Fruit fly (Drosophila melanogaster) whole organism, embryonic: Measurements from ENCODE around the gene chic.

ENCODE experiments used
- ATbp ChIP-seq: fragments of 200-800 bp; sonication (Bioruptor generic); optimal IDR thresholded peaks from 2 replicates; lab custom pipeline; 2017; ENCODE audit warnings: missing biosample characterization, mild to moderate bottlenecking, missing genetic modification characterization, missing genetic modification reagents
- Antp ChIP-seq: fragments of 200-800 bp; sonication (Bioruptor generic); optimal IDR thresholded peaks from 3 replicates; lab custom pipeline; 2016; ENCODE audit warnings: missing biosample characterization, missing genetic modification characterization
- B-H2 ChIP-seq: fragments of 200-800 bp; sonication (Bioruptor generic); optimal IDR thresholded peaks from 2 replicates; lab custom pipeline; 2018; ENCODE audit warnings: missing biosample characterization, mild to moderate bottlenecking, missing genetic modification characterization
- Bteb2 ChIP-seq: fragments of 200-800 bp; sonication (Bioruptor generic); optimal IDR thresholded peaks from 2 replicates; lab custom pipeline; 2016; ENCODE audit warnings: missing biosample characterization, missing genetic modification characterization
- CG1233 ChIP-seq: fragments of 200-800 bp; sonication (Bioruptor generic); optimal IDR thresholded peaks from 4 replicates; lab custom pipeline; 2018; ENCODE audit warnings: missing biosample characterization, mild to moderate bottlenecking, missing genetic modification characterization
- CG14710 ChIP-seq: fragments of 200-800 bp; sonication (Bioruptor generic); optimal IDR thresholded peaks from 3 replicates; lab custom pipeline; 2019; ENCODE audit warnings: missing biosample characterization, mild to moderate bottlenecking, missing genetic modification characterization, moderate library complexity
- CG15514 ChIP-seq: fragments of 200-800 bp; sonication (Bioruptor generic); optimal IDR thresholded peaks from 3 replicates; lab custom pipeline; 2017; ENCODE audit warnings: missing biosample characterization, missing genetic modification characterization, mild to moderate bottlenecking, moderate library complexity, missing genetic modification reagents
- CG16863 ChIP-seq: fragments of 200-800 bp; sonication (Bioruptor generic); optimal IDR thresholded peaks from 3 replicates; lab custom pipeline; 2016; ENCODE audit warnings: missing biosample characterization, missing genetic modification characterization
- CG17186 ChIP-seq: fragments of 200-800 bp; sonication (Bioruptor generic); optimal IDR thresholded peaks from 3 replicates; lab custom pipeline; 2017; ENCODE audit warnings: missing biosample characterization, missing genetic modification reagents, missing genetic modification characterization
- CG17328 ChIP-seq: fragments of 200-800 bp; sonication (Bioruptor generic); IDR thresholded peaks from 2 replicates; pipeline ENCODE4 v1.3.6; 2022; ENCODE audit warnings: missing biosample characterization, missing genetic modification characterization
- CG1792 ChIP-seq: fragments of 200-800 bp; sonication (Bioruptor generic); optimal IDR thresholded peaks from 2 replicates; lab custom pipeline; 2016; ENCODE audit warnings: missing biosample characterization, missing genetic modification characterization
- CG2120 ChIP-seq: fragments of 200-800 bp; sonication (Bioruptor generic); optimal IDR thresholded peaks from 3 replicates; lab custom pipeline; 2016; ENCODE audit warnings: missing biosample characterization, missing genetic modification characterization
- CG31224 ChIP-seq: fragments of 200-800 bp; sonication (Bioruptor generic); IDR thresholded peaks from 2 replicates; pipeline ENCODE4 v1.3.6; 2022; ENCODE audit warnings: missing biosample characterization, missing genetic modification characterization
- CG32532 ChIP-seq: fragments of 200-800 bp; sonication (Bioruptor generic); IDR thresholded peaks from 2 replicates; pipeline ENCODE4 v1.3.6; 2022; ENCODE audit warnings: missing biosample characterization, missing genetic modification characterization
- CG32772 ChIP-seq: fragments of 200-800 bp; sonication (Bioruptor generic); IDR thresholded peaks from 2 replicates; pipeline ENCODE4 v1.3.6; 2022; ENCODE audit warnings: missing biosample characterization, missing genetic modification characterization
- CG6272 ChIP-seq: fragments of 200-800 bp; sonication (Bioruptor generic); IDR thresholded peaks from 2 replicates; pipeline ENCODE4 v1.3.6; 2022; ENCODE audit warnings: missing biosample characterization, missing genetic modification characterization
- CG8765 ChIP-seq: fragments of 200-800 bp; sonication (Bioruptor generic); IDR thresholded peaks from 2 replicates; pipeline ENCODE4 v1.3.6; 2022; ENCODE audit warnings: missing biosample characterization, missing genetic modification characterization
- CG9817 ChIP-seq: fragments of 200-800 bp; sonication (Bioruptor generic); optimal IDR thresholded peaks from 2 replicates; lab custom pipeline; 2018; ENCODE audit warnings: missing biosample characterization, mild to moderate bottlenecking, missing genetic modification characterization, moderate library complexity
- D19B ChIP-seq: fragments of 200-800 bp; sonication (Bioruptor generic); optimal IDR thresholded peaks from 2 replicates; lab custom pipeline; 2017; ENCODE audit warnings: missing biosample characterization, mild to moderate bottlenecking, missing genetic modification characterization
- Dbx ChIP-seq: fragments of 200-800 bp; sonication (Bioruptor generic); IDR thresholded peaks from 3 replicates; pipeline ENCODE4 v1.3.6; 2022; ENCODE audit warnings: missing biosample characterization, missing genetic modification characterization
- E2f1 ChIP-seq: fragments of 200-800 bp; sonication (Bioruptor generic); IDR thresholded peaks from 2 replicates; pipeline ENCODE4 v1.3.6; 2022; ENCODE audit warnings: missing biosample characterization, missing genetic modification characterization
- Gug ChIP-seq: fragments of 200-800 bp; sonication (Bioruptor generic); IDR thresholded peaks from 4 replicates; pipeline ENCODE4 v1.3.6; 2022; ENCODE audit warnings: missing biosample characterization, missing genetic modification characterization
- Med ChIP-seq: fragments of 200-800 bp; sonication (Bioruptor generic); peaks from one replicate; lab custom pipeline; 2016; ENCODE audit warnings: missing biosample characterization, missing genetic modification characterization, mild to moderate bottlenecking, inconsistent platforms, moderate library complexity
- Mrtf ChIP-seq: fragments of 200-800 bp; sonication (Bioruptor generic); IDR thresholded peaks from 3 replicates; pipeline ENCODE4 v1.3.6; 2022; ENCODE audit warnings: missing biosample characterization, missing genetic modification characterization
- Ravus ChIP-seq: fragments of 200-800 bp; sonication (Bioruptor generic); IDR thresholded peaks from 2 replicates; pipeline ENCODE4 v1.3.6; 2022; ENCODE audit warnings: missing biosample characterization, missing genetic modification characterization
- Rfx ChIP-seq: fragments of 200-800 bp; sonication (Bioruptor generic); IDR thresholded peaks from 2 replicates; pipeline ENCODE4 v1.3.6; 2022; ENCODE audit warnings: missing biosample characterization, missing genetic modification characterization
- Taf1 ChIP-seq: fragments of 200-800 bp; sonication (Bioruptor generic); IDR thresholded peaks from 2 replicates; pipeline ENCODE4 v1.3.6; 2022; ENCODE audit warnings: missing biosample characterization, missing genetic modification characterization
- YL-1 ChIP-seq: fragments of 200-800 bp; sonication (Bioruptor generic); optimal IDR thresholded peaks from 3 replicates; lab custom pipeline; 2017; ENCODE audit warnings: missing biosample characterization, mild to moderate bottlenecking, missing genetic modification characterization
- al ChIP-seq: fragments of 200-800 bp; sonication (Bioruptor generic); IDR thresholded peaks from 2 replicates; pipeline ENCODE4 v1.3.6; 2022; ENCODE audit warnings: missing biosample characterization, missing genetic modification characterization
- br ChIP-seq: fragments of >200 bp; optimal IDR thresholded peaks from 2 replicates; lab custom pipeline; 2017
- chinmo ChIP-seq: fragments of 200-800 bp; sonication (Bioruptor generic); IDR thresholded peaks from 4 replicates; pipeline ENCODE4 v1.3.6; 2022; ENCODE audit warnings: missing biosample characterization, missing genetic modification characterization; ENCODE audit not compliant: partially characterized antibody
- corto ChIP-seq: fragments of 200-800 bp; sonication (Bioruptor generic); optimal IDR thresholded peaks from 2 replicates; lab custom pipeline; 2016; ENCODE audit warnings: missing biosample characterization, mild to moderate bottlenecking, missing genetic modification characterization, moderate library complexity
- disco-r ChIP-seq: fragments of 200-800 bp; sonication (Bioruptor generic); optimal IDR thresholded peaks from 2 replicates; lab custom pipeline; 2016; ENCODE audit warnings: missing biosample characterization, missing genetic modification characterization
- dpn ChIP-seq, 2 experiments: fragments of 200-800 bp; sonication (Bioruptor generic); optimal IDR thresholded peaks; 3 replicates each; lab custom pipeline; 2016; ENCODE audit warnings: missing biosample characterization in 2 of 2, missing genetic modification characterization in 2 of 2
- ems ChIP-seq: fragments of 200-800 bp; sonication (Bioruptor generic); optimal IDR thresholded peaks from 3 replicates; lab custom pipeline; 2016; ENCODE audit warnings: missing biosample characterization, missing genetic modification characterization
- eyg ChIP-seq: fragments of 200-800 bp; sonication (Bioruptor generic); optimal IDR thresholded peaks from 3 replicates; lab custom pipeline; 2016; ENCODE audit warnings: missing biosample characterization, missing genetic modification characterization
- fd3F ChIP-seq: fragments of 200-800 bp; sonication (Bioruptor generic); optimal IDR thresholded peaks from 2 replicates; lab custom pipeline; 2018; ENCODE audit warnings: missing biosample characterization, mild to moderate bottlenecking, missing genetic modification characterization, moderate library complexity
- fd64A ChIP-seq: fragments of 200-800 bp; sonication (Bioruptor generic); optimal IDR thresholded peaks from 3 replicates; lab custom pipeline; 2018; ENCODE audit warnings: missing biosample characterization, mild to moderate bottlenecking, missing genetic modification characterization
- h ChIP-seq: fragments of >200 bp; optimal IDR thresholded peaks from 2 replicates; lab custom pipeline; 2017
- inv ChIP-seq: fragments of 200-800 bp; sonication (Bioruptor generic); IDR thresholded peaks from 2 replicates; pipeline ENCODE4 v1.3.6; 2022; ENCODE audit warnings: missing biosample characterization, missing genetic modification characterization; ENCODE audit not compliant: partially characterized antibody
- lilli ChIP-seq: fragments of 200-800 bp; sonication (Bioruptor generic); optimal IDR thresholded peaks from 3 replicates; lab custom pipeline; 2016; ENCODE audit warnings: missing biosample characterization, missing genetic modification characterization
- lmd ChIP-seq: fragments of 200-800 bp; sonication (Bioruptor generic); IDR thresholded peaks from 2 replicates; pipeline ENCODE4 v1.3.6; 2022; ENCODE audit warnings: missing biosample characterization, missing genetic modification characterization
- lola ChIP-seq, 3 experiments: fragments of >200 bp in 2 of 3; fragments of 200-800 bp in 1 of 3; sonication (Bioruptor generic) in 1 of 3; optimal IDR thresholded peaks; 2 replicates each; lab custom pipeline; 2017 to 2019; ENCODE audit warnings: missing biosample characterization in 3 of 3, missing genetic modification characterization in 3 of 3, mild to moderate bottlenecking in 1 of 3, moderate library complexity in 1 of 3
- pnt ChIP-seq: fragments of 200-800 bp; sonication (Bioruptor generic); optimal IDR thresholded peaks from 3 replicates; lab custom pipeline; 2016; ENCODE audit warnings: missing biosample characterization, missing genetic modification characterization
- psq ChIP-seq: fragments of 200-800 bp; sonication (Bioruptor generic); optimal IDR thresholded peaks from 2 replicates; lab custom pipeline; 2017; ENCODE audit warnings: missing biosample characterization, missing genetic modification characterization
- pzg ChIP-seq: fragments of 200-800 bp; sonication (Bioruptor generic); optimal IDR thresholded peaks from 3 replicates; lab custom pipeline; 2018; ENCODE audit warnings: missing biosample characterization, mild to moderate bottlenecking, missing genetic modification characterization, moderate library complexity
- sens ChIP-seq: fragments of 200-800 bp; sonication (Bioruptor generic); peaks from one replicate; lab custom pipeline; 2016; ENCODE audit warnings: missing biosample characterization, missing genetic modification characterization
- seq ChIP-seq: fragments of 200-800 bp; sonication (Bioruptor generic); IDR thresholded peaks from 2 replicates; pipeline ENCODE4 v1.3.6; 2022; ENCODE audit warnings: missing biosample characterization, missing genetic modification characterization
- sr ChIP-seq: fragments of 200-800 bp; sonication (Bioruptor generic); IDR thresholded peaks from 3 replicates; pipeline ENCODE4 v1.3.6; 2022; ENCODE audit warnings: missing biosample characterization, missing genetic modification characterization
- tio ChIP-seq: fragments of 200-800 bp; sonication (Bioruptor generic); optimal IDR thresholded peaks from 2 replicates; lab custom pipeline; 2017; ENCODE audit warnings: missing biosample characterization, missing genetic modification characterization, inconsistent platforms
- ttk ChIP-seq: fragments of 200-800 bp; sonication (Bioruptor generic); IDR thresholded peaks from 2 replicates; pipeline ENCODE4 v2.1.2; 2022; ENCODE audit warnings: missing biosample characterization, missing genetic modification characterization
- vvl ChIP-seq: fragments of 200-800 bp; sonication (Bioruptor generic); IDR thresholded peaks from 2 replicates; pipeline ENCODE4 v1.3.6; 2022; ENCODE audit warnings: missing biosample characterization, missing genetic modification characterization

chic gene

dm6 chr2L:5982334-5982987 is 1.6 kb upstream of the chic start (continued):
- TF ChIP-seq Gug (no peak; the same call in 3 of the 4 replicates), E2f1 (no peak), Rfx (no peak), D19B (GFP tag; lab: Kevin White, UChicago) (no peak), seq (no peak), corto (no peak), Ravus (GFP tag; lab: Robert Waterston, UW) (no peak), pnt (GFP tag; lab: Kevin White, UChicago) (no peak), Dbx (GFP tag; lab: Robert Waterston, UW) (no peak), CG1233 (GFP tag; lab: Kevin White, UChicago) (peak; percentile 33), fd64A (peak; percentile 4), CG17328 (GFP tag; lab: Robert Waterston, UW) (no peak), CG31224 (no peak), Mrtf (GFP tag; lab: Robert Waterston, UW) (no peak), Antp (GFP tag; lab: Kevin White, UChicago) (peak; percentile 11), ems (GFP tag; lab: Kevin White, UChicago) (peak; percentile 44), CG32772 (GFP tag; lab: Robert Waterston, UW) (no peak), ATbp (GFP tag; lab: Kevin White, UChicago) (no peak), al (GFP tag; lab: Robert Waterston, UW) (no peak), vvl (GFP tag; lab: Robert Waterston, UW) (no peak), sr (GFP tag; lab: Robert Waterston, UW) (no peak), tio (GFP tag; lab: Kevin White, UChicago) (no peak), CG1792 (GFP tag; lab: Kevin White, UChicago) (no peak), CG8765 (GFP tag; lab: Robert Waterston, UW) (no peak), CG17186 (GFP tag; lab: Kevin White, UChicago) (peak; percentile 16), dpn (GFP tag; optimal IDR thresholded peaks at IDR 0.05; lab: Kevin White, UChicago) (peak; percentile 31 to 59), lilli (peak; percentile 57), fd3F (GFP tag; lab: Kevin White, UChicago) (no peak), br (lab: Kevin White, UChicago) (no peak), chinmo (GFP tag; lab: Robert Waterston, UW) (no peak), inv (GFP tag; lab: Robert Waterston, UW) (no peak), B-H2 (peak; percentile 54), CG14710 (tag; lab: Kevin White, UChicago) (peak; percentile 43), disco-r (GFP tag; lab: Kevin White, UChicago) (no peak), Taf1 (no peak), CG2120 (GFP tag; lab: Kevin White, UChicago) (peak; percentile 58), psq (GFP tag; lab: Kevin White, UChicago) (no peak), lmd (GFP tag; lab: Robert Waterston, UW) (no peak), ttk (GFP tag; lab: Robert Waterston, UW) (no peak), CG32532 (no peak), sens (peak; percentile 60), Med (GFP tag; lab: Kevin White, UChicago) (peak; percentile 92), CG16863 (GFP tag; lab: Kevin White, UChicago) (no peak), Bteb2 (GFP tag; lab: Kevin White, UChicago) (no peak), eyg (peak; percentile 49), lola (GFP tag; optimal IDR thresholded peaks at IDR 0.05; lab: Kevin White, UChicago) (no peak), h (lab: Kevin White, UChicago) (no peak), CG6272 (no peak), CG9817 (tag; lab: Kevin White, UChicago) (peak; percentile 38), YL-1 (peak; percentile 88), CG15514 (GFP tag; lab: Kevin White, UChicago) (peak; percentile 14), pzg (GFP tag; lab: Kevin White, UChicago) (peak; percentile 47)
